Fruit fly (Drosophila melanogaster) whole organism, embryonic: ENCODE results near the gene CG6912.

Source experiments
- Abd-B ChIP-seq: fragments of 200-800 bp; sonication (Bioruptor generic); optimal IDR thresholded peaks from 2 replicates; lab custom pipeline; 2018; ENCODE audit warnings: missing biosample characterization, mild to moderate bottlenecking, missing genetic modification characterization, moderate library complexity
- Bdp1 ChIP-seq: fragments of 200-800 bp; sonication (Bioruptor generic); optimal IDR thresholded peaks from 3 replicates; lab custom pipeline; 2016; ENCODE audit warnings: missing biosample characterization, missing genetic modification characterization
- CG10209 ChIP-seq: fragments of 200-800 bp; sonication (Bioruptor generic); optimal IDR thresholded peaks from 3 replicates; lab custom pipeline; 2017; ENCODE audit warnings: missing biosample characterization, mild to moderate bottlenecking, missing genetic modification characterization, missing genetic modification reagents
- CG13894 ChIP-seq: fragments of 200-800 bp; sonication (Bioruptor generic); optimal IDR thresholded peaks from 3 replicates; lab custom pipeline; 2018; ENCODE audit warnings: missing biosample characterization, mild to moderate bottlenecking, missing genetic modification characterization, moderate library complexity
- CG14014 ChIP-seq: fragments of 200-800 bp; sonication (Bioruptor generic); IDR thresholded peaks from 2 replicates; pipeline ENCODE4 v1.3.6; 2022; ENCODE audit warnings: missing biosample characterization, missing genetic modification characterization
- CG15479 ChIP-seq: fragments of 200-800 bp; sonication (Bioruptor generic); optimal IDR thresholded peaks from 3 replicates; lab custom pipeline; 2019; ENCODE audit warnings: missing biosample characterization, mild to moderate bottlenecking, missing genetic modification characterization, moderate library complexity
- CG16813 ChIP-seq: fragments of 200-800 bp; sonication (Bioruptor generic); IDR thresholded peaks from 3 replicates; pipeline ENCODE4 v1.3.6; 2022; ENCODE audit warnings: missing biosample characterization, missing genetic modification characterization; ENCODE audit not compliant: partially characterized antibody
- CG17328 ChIP-seq: fragments of 200-800 bp; sonication (Bioruptor generic); IDR thresholded peaks from 2 replicates; pipeline ENCODE4 v1.3.6; 2022; ENCODE audit warnings: missing biosample characterization, missing genetic modification characterization
- CG30403 ChIP-seq: fragments of 200-800 bp; sonication (Bioruptor generic); optimal IDR thresholded peaks from 3 replicates; lab custom pipeline; 2016; ENCODE audit warnings: missing biosample characterization, missing genetic modification characterization
- CG32772 ChIP-seq: fragments of 200-800 bp; sonication (Bioruptor generic); IDR thresholded peaks from 2 replicates; pipeline ENCODE4 v1.3.6; 2022; ENCODE audit warnings: missing biosample characterization, missing genetic modification characterization
- CG4282 ChIP-seq: fragments of 200-800 bp; sonication (Bioruptor generic); optimal IDR thresholded peaks from 2 replicates; lab custom pipeline; 2016; ENCODE audit warnings: missing biosample characterization, missing genetic modification characterization
- CG6765 ChIP-seq: fragments of 200-800 bp; sonication (Bioruptor generic); optimal IDR thresholded peaks from 3 replicates; lab custom pipeline; 2017; ENCODE audit warnings: missing biosample characterization, mild to moderate bottlenecking, missing genetic modification characterization
- CG7271 ChIP-seq: fragments of 200-800 bp; sonication (Bioruptor generic); optimal IDR thresholded peaks from 2 replicates; lab custom pipeline; 2018; ENCODE audit warnings: missing biosample characterization, mild to moderate bottlenecking, missing genetic modification characterization, moderate library complexity
- CG7357 ChIP-seq: fragments of 200-800 bp; sonication (Bioruptor generic); IDR thresholded peaks from 3 replicates; pipeline ENCODE4 v1.3.6; 2022; ENCODE audit warnings: missing biosample characterization, missing genetic modification characterization
- CG8924 ChIP-seq: fragments of 200-800 bp; optimal IDR thresholded peaks from 3 replicates; lab custom pipeline; 2019; ENCODE audit warnings: missing biosample characterization, mild to moderate bottlenecking, missing genetic modification characterization, moderate library complexity
- CG9609 ChIP-seq: fragments of 200-800 bp; sonication (Bioruptor generic); optimal IDR thresholded peaks from 3 replicates; lab custom pipeline; 2016; ENCODE audit warnings: missing biosample characterization, missing genetic modification characterization
- CG9876 ChIP-seq: fragments of 200-800 bp; sonication (Bioruptor generic); optimal IDR thresholded peaks from 2 replicates; lab custom pipeline; 2016; ENCODE audit warnings: missing biosample characterization, missing genetic modification characterization
- Camta ChIP-seq: fragments of 200-800 bp; sonication (Bioruptor generic); optimal IDR thresholded peaks from 2 replicates; lab custom pipeline; 2016; ENCODE audit warnings: missing biosample characterization, missing genetic modification characterization
- D19A ChIP-seq: fragments of 200-800 bp; optimal IDR thresholded peaks from 3 replicates; lab custom pipeline; 2019; ENCODE audit warnings: missing biosample characterization, mild to moderate bottlenecking, missing genetic modification characterization, moderate library complexity
- D19B ChIP-seq: fragments of 200-800 bp; sonication (Bioruptor generic); optimal IDR thresholded peaks from 2 replicates; lab custom pipeline; 2017; ENCODE audit warnings: missing biosample characterization, mild to moderate bottlenecking, missing genetic modification characterization
- Fer2 ChIP-seq: fragments of 200-800 bp; sonication (Bioruptor generic); optimal IDR thresholded peaks from 2 replicates; lab custom pipeline; 2018; ENCODE audit warnings: missing biosample characterization, mild to moderate bottlenecking, missing genetic modification characterization, moderate library complexity
- HmgZ ChIP-seq: fragments of 200-800 bp; sonication (Bioruptor generic); optimal IDR thresholded peaks from 2 replicates; lab custom pipeline; 2018; ENCODE audit warnings: missing biosample characterization, mild to moderate bottlenecking, missing genetic modification characterization
- Max ChIP-seq: fragments of 200-800 bp; sonication (Bioruptor generic); optimal IDR thresholded peaks from 2 replicates; lab custom pipeline; 2016; ENCODE audit warnings: missing biosample characterization, mild to moderate bottlenecking, missing genetic modification characterization
- NK7.1 ChIP-seq: fragments of 200-800 bp; sonication (Bioruptor generic); optimal IDR thresholded peaks from 3 replicates; lab custom pipeline; 2016; ENCODE audit warnings: missing biosample characterization, missing genetic modification characterization
- Oaz ChIP-seq: fragments of 200-800 bp; sonication (Bioruptor generic); IDR thresholded peaks from 2 replicates; pipeline ENCODE4 v1.3.6; 2022; ENCODE audit warnings: missing biosample characterization, missing genetic modification characterization
- Sry-β ChIP-seq: fragments of 200-800 bp; sonication (Bioruptor generic); optimal IDR thresholded peaks from 2 replicates; lab custom pipeline; 2018; ENCODE audit warnings: missing biosample characterization, mild to moderate bottlenecking, missing genetic modification characterization, moderate library complexity
- Trl ChIP-seq, 3 experiments: fragments of >200 bp in 2 of 3; fragments of 200-800 bp in 1 of 3; sonication (Bioruptor generic) in 1 of 3; optimal IDR thresholded peaks; 2 replicates in 1 of 3; 3 replicates in 2 of 3; lab custom pipeline; 2016 to 2017; ENCODE audit warnings: missing biosample characterization in 1 of 3, missing genetic modification characterization in 1 of 3
- Vsx1 ChIP-seq: fragments of 200-800 bp; sonication (Bioruptor generic); optimal IDR thresholded peaks from 2 replicates; lab custom pipeline; 2017; ENCODE audit warnings: missing biosample characterization, mild to moderate bottlenecking, missing genetic modification characterization, missing genetic modification reagents
- Xbp1 ChIP-seq: fragments of 200-800 bp; sonication (Bioruptor generic); optimal IDR thresholded peaks from 3 replicates; lab custom pipeline; 2016; ENCODE audit warnings: missing biosample characterization, mild to moderate bottlenecking, missing genetic modification characterization
- Xrp1 ChIP-seq: fragments of 200-800 bp; sonication (Bioruptor generic); IDR thresholded peaks from 2 replicates; pipeline ENCODE4 v1.3.6; 2022; ENCODE audit warnings: missing biosample characterization, missing genetic modification characterization
- caup ChIP-seq: fragments of 200-800 bp; sonication (Bioruptor generic); optimal IDR thresholded peaks from 3 replicates; lab custom pipeline; 2017; ENCODE audit warnings: missing biosample characterization, mild to moderate bottlenecking, missing genetic modification characterization, moderate library complexity; ENCODE audit not compliant: severe bottlenecking
- da ChIP-seq: fragments of 200-800 bp; sonication (Bioruptor generic); optimal IDR thresholded peaks from 2 replicates; lab custom pipeline; 2016; ENCODE audit warnings: missing biosample characterization, missing genetic modification characterization
- dm ChIP-seq: fragments of 200-800 bp; sonication (Bioruptor generic); optimal IDR thresholded peaks from 3 replicates; lab custom pipeline; 2016; ENCODE audit warnings: missing biosample characterization, missing genetic modification characterization
- gfzf ChIP-seq: fragments of 200-800 bp; sonication (Bioruptor generic); optimal IDR thresholded peaks from 2 replicates; lab custom pipeline; 2016; ENCODE audit warnings: missing biosample characterization, mild to moderate bottlenecking, missing genetic modification characterization, moderate library complexity
- ham ChIP-seq: fragments of 200-800 bp; sonication (Bioruptor generic); IDR thresholded peaks from 2 replicates; pipeline ENCODE4 v1.3.6; 2022; ENCODE audit warnings: missing biosample characterization, missing genetic modification characterization
- hb ChIP-seq: fragments of 200-800 bp; sonication (Bioruptor generic); IDR thresholded peaks from 3 replicates; pipeline ENCODE4 v1.3.6; 2022; ENCODE audit warnings: missing biosample characterization, missing genetic modification characterization; ENCODE audit not compliant: partially characterized antibody
- knrl ChIP-seq: fragments of 200-800 bp; sonication (Bioruptor generic); IDR thresholded peaks from 3 replicates; pipeline ENCODE4 v1.3.6; 2022; ENCODE audit warnings: missing biosample characterization, missing genetic modification characterization; ENCODE audit not compliant: partially characterized antibody
- lbe ChIP-seq: fragments of 200-800 bp; sonication (Bioruptor generic); optimal IDR thresholded peaks from 2 replicates; lab custom pipeline; 2016; ENCODE audit warnings: missing biosample characterization, mild to moderate bottlenecking, missing genetic modification characterization
- lmd ChIP-seq: fragments of 200-800 bp; sonication (Bioruptor generic); IDR thresholded peaks from 2 replicates; pipeline ENCODE4 v1.3.6; 2022; ENCODE audit warnings: missing biosample characterization, missing genetic modification characterization
- nerfin-2 ChIP-seq: fragments of 200-800 bp; sonication (Bioruptor generic); IDR thresholded peaks from 2 replicates; pipeline ENCODE4 v1.3.6; 2022; ENCODE audit warnings: missing biosample characterization, missing genetic modification characterization; ENCODE audit not compliant: partially characterized antibody
- org-1 ChIP-seq: fragments of 200-800 bp; sonication (Bioruptor generic); optimal IDR thresholded peaks from 2 replicates; lab custom pipeline; 2017; ENCODE audit warnings: missing biosample characterization, missing genetic modification characterization
- prd ChIP-seq, 3 experiments: fragments of >200 bp in 2 of 3; fragments of 200-800 bp in 1 of 3; sonication (Bioruptor generic) in 1 of 3; optimal IDR thresholded peaks in 2 of 3; IDR thresholded peaks in 1 of 3; 2 replicates in 2 of 3; 3 replicates in 1 of 3; pipeline versions ENCODE4 v1.3.6 to Lab custom; 2017 to 2022; ENCODE audit warnings: missing biosample characterization in 1 of 3, missing genetic modification characterization in 1 of 3
- pzg ChIP-seq: fragments of 200-800 bp; sonication (Bioruptor generic); optimal IDR thresholded peaks from 3 replicates; lab custom pipeline; 2018; ENCODE audit warnings: missing biosample characterization, mild to moderate bottlenecking, missing genetic modification characterization, moderate library complexity
- row ChIP-seq: fragments of 200-800 bp; sonication (Bioruptor generic); IDR thresholded peaks from 3 replicates; pipeline ENCODE4 v1.3.6; 2022; ENCODE audit warnings: missing biosample characterization, missing genetic modification characterization
- schlank ChIP-seq: fragments of 200-800 bp; sonication (Bioruptor generic); optimal IDR thresholded peaks from 2 replicates; lab custom pipeline; 2018; ENCODE audit warnings: missing biosample characterization, mild to moderate bottlenecking, missing genetic modification characterization
- sna ChIP-seq: fragments of 200-800 bp; sonication (Bioruptor generic); IDR thresholded peaks from 2 replicates; pipeline ENCODE4 v1.3.6; 2022; ENCODE audit warnings: missing biosample characterization, missing genetic modification characterization; ENCODE audit not compliant: partially characterized antibody
- sob ChIP-seq: fragments of 200-800 bp; sonication (Bioruptor generic); IDR thresholded peaks from 2 replicates; pipeline ENCODE4 v1.3.6; 2022; ENCODE audit warnings: missing biosample characterization, missing genetic modification characterization
- stc ChIP-seq: fragments of 200-800 bp; sonication (Bioruptor generic); IDR thresholded peaks from 2 replicates; pipeline ENCODE4 v1.3.6; 2022; ENCODE audit warnings: missing biosample characterization, missing genetic modification characterization
- wdn ChIP-seq: fragments of 200-800 bp; sonication (Bioruptor generic); IDR thresholded peaks from 2 replicates; pipeline ENCODE4 v1.3.6; 2022; ENCODE audit warnings: missing biosample characterization, missing genetic modification characterization

CG6912 gene

DNA sequence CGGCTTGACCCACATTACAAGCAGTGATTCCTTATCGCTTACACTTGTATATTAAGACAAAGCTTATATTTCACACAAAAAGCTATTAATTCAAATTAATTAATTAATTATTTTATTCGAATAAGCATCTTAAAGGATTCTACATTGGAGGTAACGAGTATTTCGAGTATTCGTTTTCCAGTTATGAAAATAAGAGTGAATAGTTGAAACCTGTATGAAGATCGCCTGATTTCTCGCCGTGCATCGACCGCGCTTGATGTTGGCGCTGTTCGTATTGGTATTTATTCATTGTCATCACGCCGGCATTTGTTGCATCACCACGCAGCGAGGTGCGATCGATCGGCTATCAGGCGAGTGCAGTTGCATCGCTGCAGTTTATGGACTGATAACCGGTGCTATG, 8.7 kb upstream of the CG6912 start (continued):
- no peak for TF ChIP-seq Vsx1 (GFP tag; lab: Kevin White, UChicago)
- no peak for TF ChIP-seq CG9609 (GFP tag; lab: Kevin White, UChicago)
- no peak for TF ChIP-seq da (GFP tag; lab: Kevin White, UChicago)
- TF ChIP-seq caup = no peak
- TF ChIP-seq Xbp1 (GFP tag; lab: Kevin White, UChicago) = peak; percentile 43
- peak; percentile 59 for TF ChIP-seq Abd-B (GFP tag; lab: Kevin White, UChicago)
- no peak for TF ChIP-seq NK7.1 (GFP tag; lab: Kevin White, UChicago)
- TF ChIP-seq gfzf = no peak
- no peak for TF ChIP-seq knrl (GFP tag; lab: Robert Waterston, UW)
- no peak for TF ChIP-seq Trl (optimal IDR thresholded peaks at IDR 0.05; lab: Kevin White, UChicago)
- no peak for TF ChIP-seq Trl (GFP tag; optimal IDR thresholded peaks at IDR 0.05; lab: Kevin White, UChicago)
- no peak for TF ChIP-seq Sry-β (GFP tag; lab: Kevin White, UChicago)
- no peak for TF ChIP-seq Max (GFP tag; lab: Kevin White, UChicago)
- peak; percentile 78 for TF ChIP-seq Xrp1 (GFP tag; lab: Robert Waterston, UW)
- no peak for TF ChIP-seq CG13894 (tag; lab: Kevin White, UChicago)
- peak; percentile 56; the same call in 1 of the 2 replicates for TF ChIP-seq lmd (GFP tag; lab: Robert Waterston, UW)
- peak; percentile 66; the same call in 1 of the 2 replicates for TF ChIP-seq sob (GFP tag; lab: Robert Waterston, UW)
- no peak for TF ChIP-seq CG16813 (GFP tag; lab: Robert Waterston, UW)
- peak; percentile 82 for TF ChIP-seq row (GFP tag; lab: Robert Waterston, UW)
- no peak for TF ChIP-seq wdn (GFP tag; lab: Robert Waterston, UW)
- TF ChIP-seq D19B (GFP tag; lab: Kevin White, UChicago) = no peak
- TF ChIP-seq org-1 = peak; percentile 40
- TF ChIP-seq nerfin-2 (GFP tag; lab: Robert Waterston, UW) = no peak
- TF ChIP-seq HmgZ (tag; lab: Kevin White, UChicago) = peak; percentile 5
- 0 out of 2 replicates have a peak, but pooled peaks have one; percentile 44 for TF ChIP-seq CG17328
- no peak for TF ChIP-seq prd (optimal IDR thresholded peaks at IDR 0.05; lab: Kevin White, UChicago)
- TF ChIP-seq prd (GFP tag; IDR thresholded peaks at IDR 0.05; lab: Robert Waterston, UW) = peak; percentile 62; the same call in 1 of the 3 replicates
- peak; percentile 48; the same call in 1 of the 2 replicates for TF ChIP-seq CG32772 (GFP tag; lab: Robert Waterston, UW)
- no peak for TF ChIP-seq sna
- peak; percentile 62 for TF ChIP-seq CG14014 (GFP tag; lab: Robert Waterston, UW)
- no peak for TF ChIP-seq lbe (GFP tag; lab: Kevin White, UChicago)
- peak; percentile 48 for TF ChIP-seq CG30403 (GFP tag; lab: Kevin White, UChicago)
- no peak for TF ChIP-seq CG9876
- TF ChIP-seq CG10209 (GFP tag; lab: Kevin White, UChicago) = peak; percentile 25
- TF ChIP-seq hb (GFP tag; lab: Robert Waterston, UW) = no peak
- no peak for TF ChIP-seq dm
- TF ChIP-seq stc (GFP tag; lab: Robert Waterston, UW) = peak; percentile 75
- no peak for TF ChIP-seq schlank (tag; lab: Kevin White, UChicago)
- TF ChIP-seq CG15479 (GFP tag; lab: Kevin White, UChicago) = peak; percentile 40
- no peak for TF ChIP-seq CG6765 (GFP tag; lab: Kevin White, UChicago)
- TF ChIP-seq Camta (GFP tag; lab: Kevin White, UChicago) = peak; percentile 42
- no peak for TF ChIP-seq Fer2 (tag; lab: Kevin White, UChicago)
- no peak for TF ChIP-seq Oaz (GFP tag; lab: Robert Waterston, UW)
- no peak for TF ChIP-seq CG7271
- no peak for TF ChIP-seq pzg (GFP tag; lab: Kevin White, UChicago)
- peak; percentile 14 for TF ChIP-seq D19A
- no peak for TF ChIP-seq CG4282 (GFP tag; lab: Kevin White, UChicago)
- no peak for TF ChIP-seq Bdp1 (GFP tag; lab: Kevin White, UChicago)
- TF ChIP-seq CG8924 (tag; lab: Kevin White, UChicago) = peak; percentile 3
- 0 out of 3 replicates have a peak, but pooled peaks have one; percentile 23 for TF ChIP-seq CG7357 (GFP tag; lab: Robert Waterston, UW)
- no peak for TF ChIP-seq ham (GFP tag; lab: Robert Waterston, UW)
